Fruit fly (Drosophila melanogaster) whole organism, prepupa: ENCODE results near the gene CSN1b.

Source experiments
- Blimp-1 ChIP-seq: fragments of 200-800 bp; sonication (Bioruptor generic); optimal IDR thresholded peaks from 3 replicates; lab custom pipeline; 2017; ENCODE audit warnings: missing biosample characterization, missing genetic modification characterization, mild to moderate bottlenecking, moderate library complexity, missing genetic modification reagents
- CG10631 ChIP-seq: fragments of 200-800 bp; sonication (Bioruptor generic); optimal IDR thresholded peaks from 2 replicates; lab custom pipeline; 2016; ENCODE audit warnings: missing biosample characterization, missing genetic modification characterization
- CG11902 ChIP-seq: fragments of 200-800 bp; sonication (Bioruptor generic); optimal IDR thresholded peaks from 3 replicates; lab custom pipeline; 2016; ENCODE audit warnings: missing biosample characterization, missing genetic modification characterization
- Lpt ChIP-seq: fragments of 200-800 bp; sonication (Bioruptor generic); optimal IDR thresholded peaks from 3 replicates; lab custom pipeline; 2016; ENCODE audit warnings: missing biosample characterization, missing genetic modification characterization
- Met ChIP-seq: fragments of 200-800 bp; sonication (Bioruptor generic); optimal IDR thresholded peaks from 3 replicates; lab custom pipeline; 2016; ENCODE audit warnings: missing biosample characterization, missing genetic modification characterization
- achi ChIP-seq: fragments of 200-800 bp; sonication (Bioruptor generic); optimal IDR thresholded peaks from 3 replicates; lab custom pipeline; 2016; ENCODE audit warnings: missing biosample characterization, missing genetic modification characterization
- dsx ChIP-seq: fragments of 200-800 bp; optimal IDR thresholded peaks from 3 replicates; lab custom pipeline; 2019; ENCODE audit warnings: missing biosample characterization, mild to moderate bottlenecking, missing genetic modification characterization, moderate library complexity; ENCODE audit not compliant: poor library complexity, severe bottlenecking
- fkh ChIP-seq: fragments of 200-800 bp; sonication (Bioruptor generic); optimal IDR thresholded peaks from 3 replicates; lab custom pipeline; 2017; ENCODE audit warnings: missing biosample characterization, mild to moderate bottlenecking, missing genetic modification characterization, moderate library complexity
- ss ChIP-seq, 2 experiments: fragments of 200-800 bp; sonication (Bioruptor generic); optimal IDR thresholded peaks; 2 replicates in 1 of 2; 3 replicates in 1 of 2; lab custom pipeline; 2017 to 2018; ENCODE audit warnings: mild to moderate bottlenecking in 2 of 2, missing biosample characterization in 2 of 2, missing genetic modification characterization in 2 of 2, moderate library complexity in 1 of 2
- vri ChIP-seq: fragments of 200-800 bp; sonication (Bioruptor generic); optimal IDR thresholded peaks from 3 replicates; lab custom pipeline; 2016; ENCODE audit warnings: missing biosample characterization, mild to moderate bottlenecking, missing genetic modification characterization

dm6 chr3L:18901411-18901810 is 3.3 kb downstream of the CSN1b start, which contains the start of the genes arx and CG6843:
- peak; percentile 66 for TF ChIP-seq dsx
- TF ChIP-seq ss (GFP tag; optimal IDR thresholded peaks at IDR 0.05; lab: Kevin White, UChicago) = no peak
- no peak for TF ChIP-seq CG11902
- TF ChIP-seq achi (GFP tag; lab: Kevin White, UChicago) = no peak
- no peak for TF ChIP-seq Met
- TF ChIP-seq fkh (GFP tag; lab: Kevin White, UChicago) = no peak
- no peak for TF ChIP-seq Blimp-1 (GFP tag; lab: Kevin White, UChicago)
- no peak for TF ChIP-seq CG10631 (GFP tag; lab: Kevin White, UChicago)
- TF ChIP-seq vri (GFP tag; lab: Kevin White, UChicago) = no peak
- no peak for TF ChIP-seq Lpt (GFP tag; lab: Kevin White, UChicago)
